Fruit fly (Drosophila melanogaster) whole organism, embryonic: ENCODE data around the gene CAH1.

Experiments
- Antp ChIP-seq: fragments of 200-800 bp; sonication (Bioruptor generic); optimal IDR thresholded peaks from 3 replicates; lab custom pipeline; 2016; ENCODE audit warnings: missing biosample characterization, missing genetic modification characterization
- CG10462 ChIP-seq: fragments of 200-800 bp; sonication (Bioruptor generic); optimal IDR thresholded peaks from 2 replicates; lab custom pipeline; 2016; ENCODE audit warnings: missing biosample characterization, missing genetic modification characterization
- CG10543 ChIP-seq: fragments of 200-800 bp; sonication (Bioruptor generic); optimal IDR thresholded peaks from 3 replicates; lab custom pipeline; 2017; ENCODE audit warnings: missing biosample characterization, mild to moderate bottlenecking, missing genetic modification characterization, moderate library complexity
- CG11504 ChIP-seq: fragments of 200-800 bp; sonication (Bioruptor generic); optimal IDR thresholded peaks from 3 replicates; lab custom pipeline; 2019; ENCODE audit warnings: missing biosample characterization, mild to moderate bottlenecking, missing genetic modification characterization, moderate library complexity
- CG13894 ChIP-seq: fragments of 200-800 bp; sonication (Bioruptor generic); optimal IDR thresholded peaks from 3 replicates; lab custom pipeline; 2018; ENCODE audit warnings: missing biosample characterization, mild to moderate bottlenecking, missing genetic modification characterization, moderate library complexity
- CG17328 ChIP-seq: fragments of 200-800 bp; sonication (Bioruptor generic); IDR thresholded peaks from 2 replicates; pipeline ENCODE4 v1.3.6; 2022; ENCODE audit warnings: missing biosample characterization, missing genetic modification characterization
- CG17612 ChIP-seq: fragments of 200-800 bp; sonication (Bioruptor generic); IDR thresholded peaks from 2 replicates; pipeline ENCODE4 v1.3.6; 2022; ENCODE audit warnings: missing biosample characterization, missing genetic modification characterization
- CG1832 ChIP-seq: fragments of 200-800 bp; sonication (Bioruptor generic); optimal IDR thresholded peaks from 2 replicates; lab custom pipeline; 2017; ENCODE audit warnings: missing biosample characterization, mild to moderate bottlenecking, missing genetic modification characterization, inconsistent platforms
- CG18476 ChIP-seq: fragments of 200-800 bp; sonication (Bioruptor generic); optimal IDR thresholded peaks from 2 replicates; lab custom pipeline; 2016; ENCODE audit warnings: missing biosample characterization, mild to moderate bottlenecking, missing genetic modification characterization
- CG2116 ChIP-seq: fragments of 200-800 bp; sonication (Bioruptor generic); optimal IDR thresholded peaks from 3 replicates; lab custom pipeline; 2018; ENCODE audit warnings: missing biosample characterization, mild to moderate bottlenecking, missing genetic modification characterization
- CG43689 ChIP-seq: fragments of 200-800 bp; sonication (Bioruptor generic); IDR thresholded peaks from 2 replicates; pipeline ENCODE4 v1.3.6; 2022; ENCODE audit warnings: missing biosample characterization, missing genetic modification characterization
- CG5180 ChIP-seq: fragments of 200-800 bp; sonication (Bioruptor generic); optimal IDR thresholded peaks from 3 replicates; lab custom pipeline; 2017; ENCODE audit warnings: missing biosample characterization, missing genetic modification characterization, mild to moderate bottlenecking, moderate library complexity, missing genetic modification reagents
- CG6254 ChIP-seq: fragments of 200-800 bp; sonication (Bioruptor generic); optimal IDR thresholded peaks from 3 replicates; lab custom pipeline; 2017; ENCODE audit warnings: mild to moderate bottlenecking, missing biosample characterization, missing genetic modification reagents, missing genetic modification characterization
- CG6791 ChIP-seq: fragments of 200-800 bp; sonication (Bioruptor generic); IDR thresholded peaks from 3 replicates; pipeline ENCODE4 v1.3.6; 2022; ENCODE audit warnings: missing biosample characterization, missing genetic modification characterization; ENCODE audit not compliant: partially characterized antibody
- CG7987 ChIP-seq: fragments of 200-800 bp; sonication (Bioruptor generic); optimal IDR thresholded peaks from 2 replicates; lab custom pipeline; 2018; ENCODE audit warnings: missing biosample characterization, mild to moderate bottlenecking, missing genetic modification characterization, moderate library complexity
- CG9215 ChIP-seq: fragments of 200-800 bp; sonication (Bioruptor generic); IDR thresholded peaks from 2 replicates; pipeline ENCODE4 v1.3.6; 2022; ENCODE audit warnings: missing biosample characterization, missing genetic modification characterization
- CG9932 ChIP-seq: fragments of 200-800 bp; sonication (Bioruptor generic); IDR thresholded peaks from 2 replicates; pipeline ENCODE4 v1.3.6; 2022; ENCODE audit warnings: missing biosample characterization, missing genetic modification characterization
- Chrac-16 ChIP-seq: fragments of 200-800 bp; sonication (Bioruptor generic); optimal IDR thresholded peaks from 3 replicates; lab custom pipeline; 2016; ENCODE audit warnings: missing biosample characterization, missing genetic modification characterization
- Dad ChIP-seq: fragments of 200-800 bp; sonication (Bioruptor generic); optimal IDR thresholded peaks from 3 replicates; lab custom pipeline; 2016; ENCODE audit warnings: missing biosample characterization, missing genetic modification characterization
- Eip74EF ChIP-seq, 2 experiments: fragments of 200-800 bp in 1 of 2; fragments of >200 bp in 1 of 2; sonication (Bioruptor generic) in 1 of 2; optimal IDR thresholded peaks; 2 replicates each; lab custom pipeline; 2017 to 2019; ENCODE audit warnings: missing biosample characterization in 2 of 2, missing genetic modification characterization in 2 of 2, mild to moderate bottlenecking in 1 of 2, moderate library complexity in 1 of 2
- Hmx ChIP-seq: fragments of 200-800 bp; sonication (Bioruptor generic); optimal IDR thresholded peaks from 2 replicates; lab custom pipeline; 2016; ENCODE audit warnings: missing biosample characterization, missing genetic modification characterization
- Lhr ChIP-seq: fragments of 200-800 bp; sonication (Bioruptor generic); optimal IDR thresholded peaks from 3 replicates; lab custom pipeline; 2017; ENCODE audit warnings: mild to moderate bottlenecking, missing biosample characterization, missing genetic modification reagents, missing genetic modification characterization
- Nf-YA ChIP-seq: fragments of 200-800 bp; sonication (Bioruptor generic); IDR thresholded peaks from 2 replicates; pipeline ENCODE4 v1.3.6; 2022; ENCODE audit warnings: missing biosample characterization, missing genetic modification characterization
- Optix ChIP-seq: fragments of 200-800 bp; sonication (Bioruptor generic); IDR thresholded peaks from 3 replicates; pipeline ENCODE4 v1.3.6; 2022; ENCODE audit warnings: missing biosample characterization, missing genetic modification characterization
- Poxn ChIP-seq: fragments of 200-800 bp; sonication (Bioruptor generic); IDR thresholded peaks from 2 replicates; pipeline ENCODE4 v1.3.6; 2022; ENCODE audit warnings: missing biosample characterization, missing genetic modification characterization
- Side ChIP-seq: fragments of 200-800 bp; sonication (Bioruptor generic); optimal IDR thresholded peaks from 2 replicates; lab custom pipeline; 2016; ENCODE audit warnings: missing biosample characterization, missing genetic modification characterization
- Sox100B ChIP-seq: fragments of 200-800 bp; sonication (Bioruptor generic); optimal IDR thresholded peaks from 3 replicates; lab custom pipeline; 2018; ENCODE audit warnings: missing biosample characterization, mild to moderate bottlenecking, missing genetic modification characterization
- Vsx1 ChIP-seq: fragments of 200-800 bp; sonication (Bioruptor generic); optimal IDR thresholded peaks from 2 replicates; lab custom pipeline; 2017; ENCODE audit warnings: missing biosample characterization, mild to moderate bottlenecking, missing genetic modification characterization, missing genetic modification reagents
- Xbp1 ChIP-seq: fragments of 200-800 bp; sonication (Bioruptor generic); optimal IDR thresholded peaks from 3 replicates; lab custom pipeline; 2016; ENCODE audit warnings: missing biosample characterization, mild to moderate bottlenecking, missing genetic modification characterization
- YL-1 ChIP-seq: fragments of 200-800 bp; sonication (Bioruptor generic); optimal IDR thresholded peaks from 3 replicates; lab custom pipeline; 2017; ENCODE audit warnings: missing biosample characterization, mild to moderate bottlenecking, missing genetic modification characterization
- ase ChIP-seq: fragments of 200-800 bp; sonication (Bioruptor generic); IDR thresholded peaks from 3 replicates; pipeline ENCODE4 v1.3.6; 2022; ENCODE audit warnings: missing biosample characterization, missing genetic modification characterization
- br ChIP-seq: fragments of >200 bp; optimal IDR thresholded peaks from 2 replicates; lab custom pipeline; 2017
- ci ChIP-seq: fragments of 200-800 bp; sonication (Bioruptor generic); IDR thresholded peaks from 3 replicates; pipeline ENCODE4 v1.3.6; 2022; ENCODE audit warnings: missing biosample characterization, missing genetic modification characterization
- croc ChIP-seq: fragments of 200-800 bp; sonication (Bioruptor generic); conservative IDR thresholded peaks from 3 replicates; pipeline ENCODE4 v1.3.6; 2022; ENCODE audit warnings: missing biosample characterization, missing genetic modification characterization
- dm ChIP-seq: fragments of 200-800 bp; sonication (Bioruptor generic); optimal IDR thresholded peaks from 3 replicates; lab custom pipeline; 2016; ENCODE audit warnings: missing biosample characterization, missing genetic modification characterization
- fd96Cb ChIP-seq: fragments of 200-800 bp; sonication (Bioruptor generic); optimal IDR thresholded peaks from 2 replicates; lab custom pipeline; 2018; ENCODE audit warnings: missing biosample characterization, mild to moderate bottlenecking, missing genetic modification characterization, moderate library complexity
- fu2 ChIP-seq: fragments of 200-800 bp; sonication (Bioruptor generic); optimal IDR thresholded peaks from 2 replicates; lab custom pipeline; 2016; ENCODE audit warnings: missing biosample characterization, missing genetic modification characterization
- gce ChIP-seq: fragments of 200-800 bp; sonication (Bioruptor generic); IDR thresholded peaks from 3 replicates; pipeline ENCODE4 v1.3.6; 2022; ENCODE audit warnings: missing biosample characterization, missing genetic modification characterization
- gcm ChIP-seq: fragments of 200-800 bp; sonication (Bioruptor generic); optimal IDR thresholded peaks from 2 replicates; lab custom pipeline; 2019; ENCODE audit warnings: missing biosample characterization, mild to moderate bottlenecking, missing genetic modification characterization, moderate library complexity
- gcm2 ChIP-seq: fragments of 200-800 bp; sonication (Bioruptor generic); optimal IDR thresholded peaks from 2 replicates; lab custom pipeline; 2016; ENCODE audit warnings: missing biosample characterization, missing genetic modification characterization
- gro ChIP-seq: fragments of 200-800 bp; sonication (Bioruptor generic); optimal IDR thresholded peaks from 2 replicates; lab custom pipeline; 2016; ENCODE audit warnings: missing biosample characterization, missing genetic modification characterization
- hb ChIP-seq: fragments of 200-800 bp; sonication (Bioruptor generic); IDR thresholded peaks from 3 replicates; pipeline ENCODE4 v1.3.6; 2022; ENCODE audit warnings: missing biosample characterization, missing genetic modification characterization; ENCODE audit not compliant: partially characterized antibody
- klu ChIP-seq: fragments of 200-800 bp; sonication (Bioruptor generic); IDR thresholded peaks from 2 replicates; pipeline ENCODE4 v1.3.6; 2022; ENCODE audit warnings: missing biosample characterization, missing genetic modification characterization
- kni ChIP-seq: fragments of 200-800 bp; sonication (Bioruptor generic); optimal IDR thresholded peaks from 3 replicates; lab custom pipeline; 2017; ENCODE audit warnings: mild to moderate bottlenecking, missing biosample characterization, missing genetic modification reagents, missing genetic modification characterization
- lab ChIP-seq: fragments of 200-800 bp; sonication (Bioruptor generic); optimal IDR thresholded peaks from 3 replicates; lab custom pipeline; 2017; ENCODE audit warnings: missing biosample characterization, missing genetic modification characterization, mild to moderate bottlenecking, moderate library complexity, missing genetic modification reagents
- lilli ChIP-seq: fragments of 200-800 bp; sonication (Bioruptor generic); optimal IDR thresholded peaks from 3 replicates; lab custom pipeline; 2016; ENCODE audit warnings: missing biosample characterization, missing genetic modification characterization
- lola ChIP-seq, 3 experiments: fragments of >200 bp in 2 of 3; fragments of 200-800 bp in 1 of 3; sonication (Bioruptor generic) in 1 of 3; optimal IDR thresholded peaks; 2 replicates each; lab custom pipeline; 2017 to 2019; ENCODE audit warnings: missing biosample characterization in 3 of 3, missing genetic modification characterization in 3 of 3, mild to moderate bottlenecking in 1 of 3, moderate library complexity in 1 of 3
- luna ChIP-seq: fragments of 200-800 bp; sonication (Bioruptor generic); optimal IDR thresholded peaks from 2 replicates; lab custom pipeline; 2016; ENCODE audit warnings: missing biosample characterization, missing genetic modification characterization
- nmo ChIP-seq: fragments of 200-800 bp; sonication (Bioruptor generic); optimal IDR thresholded peaks from 2 replicates; lab custom pipeline; 2018; ENCODE audit warnings: missing biosample characterization, mild to moderate bottlenecking, missing genetic modification characterization, moderate library complexity
- slbo ChIP-seq: fragments of 200-800 bp; sonication (Bioruptor generic); IDR thresholded peaks from 2 replicates; pipeline ENCODE4 v1.3.6; 2022; ENCODE audit warnings: missing biosample characterization, missing genetic modification characterization

The CAH1 gene

dm6 chr2L:13839744-13840151 lies 36.3 kb downstream of the CAH1 start (continued):
- peak; percentile 73 for TF ChIP-seq lab (GFP tag; lab: Kevin White, UChicago)
- peak; percentile 69 for TF ChIP-seq croc (GFP tag; lab: Robert Waterston, UW)
- peak; percentile 48; the same call in 1 of the 2 replicates for TF ChIP-seq CG43689 (GFP tag; lab: Robert Waterston, UW)
- TF ChIP-seq luna = no peak
- TF ChIP-seq lola (GFP tag; optimal IDR thresholded peaks at IDR 0.05; lab: Kevin White, UChicago) = peak in 1 of 3 experiments; percentile 79
- no peak for TF ChIP-seq CG13894 (tag; lab: Kevin White, UChicago)
- TF ChIP-seq CG1832 = no peak
- peak; percentile 37; the same call in 1 of the 2 replicates for TF ChIP-seq CG17612
- TF ChIP-seq CG9932 (GFP tag; lab: Robert Waterston, UW) = peak; percentile 58; the same call in 1 of the 2 replicates
- no peak for TF ChIP-seq hb (GFP tag; lab: Robert Waterston, UW)
- peak; percentile 62 for TF ChIP-seq CG10462 (GFP tag; lab: Kevin White, UChicago)
- peak; percentile 74 for TF ChIP-seq klu
- no peak; the same call in 2 of the 3 replicates for TF ChIP-seq Optix
- TF ChIP-seq CG6254 (GFP tag; lab: Kevin White, UChicago) = peak; percentile 83
- TF ChIP-seq ase = peak; percentile 53; the same call in 1 of the 3 replicates
- peak; percentile 63 for TF ChIP-seq Lhr
- TF ChIP-seq dm (GFP tag; lab: Kevin White, UChicago) = peak; percentile 39
- peak; percentile 15 for TF ChIP-seq gro (GFP tag; lab: Kevin White, UChicago)
- peak; percentile 61 for TF ChIP-seq Vsx1 (GFP tag; lab: Kevin White, UChicago)
- peak; percentile 78 for TF ChIP-seq lilli (GFP tag; lab: Kevin White, UChicago)
- TF ChIP-seq Side (GFP tag; lab: Kevin White, UChicago) = peak; percentile 57
- TF ChIP-seq nmo (GFP tag; lab: Kevin White, UChicago) = peak; percentile 96
- TF ChIP-seq CG7987 (GFP tag; lab: Kevin White, UChicago) = no peak
- TF ChIP-seq slbo (GFP tag; lab: Robert Waterston, UW) = peak; percentile 80
- TF ChIP-seq CG17328 (GFP tag; lab: Robert Waterston, UW) = peak; percentile 79
- peak; percentile 70 for TF ChIP-seq Nf-YA (GFP tag; lab: Robert Waterston, UW)
- peak; percentile 65 for TF ChIP-seq Antp
- peak; percentile 67 for TF ChIP-seq Chrac-16
- TF ChIP-seq YL-1 (GFP tag; lab: Kevin White, UChicago) = peak; percentile 41
- TF ChIP-seq CG6791 = no peak
- TF ChIP-seq CG10543 (GFP tag; lab: Kevin White, UChicago) = no peak
- peak; percentile 83 for TF ChIP-seq fd96Cb (tag; lab: Kevin White, UChicago)
- TF ChIP-seq CG11504 (tag; lab: Kevin White, UChicago) = peak; percentile 95
- peak; percentile 63 for TF ChIP-seq CG18476 (GFP tag; lab: Kevin White, UChicago)
- TF ChIP-seq Sox100B (GFP tag; lab: Kevin White, UChicago) = peak; percentile 85
- peak; percentile 33; the same call in 1 of the 2 replicates for TF ChIP-seq Poxn (GFP tag; lab: Robert Waterston, UW)
- TF ChIP-seq gce (GFP tag; lab: Robert Waterston, UW) = peak; percentile 53; the same call in 1 of the 3 replicates
- TF ChIP-seq ci = peak; percentile 78
- TF ChIP-seq Hmx = peak; percentile 66
- TF ChIP-seq kni (GFP tag; lab: Kevin White, UChicago) = no peak
- peak; percentile 46 for TF ChIP-seq CG2116 (GFP tag; lab: Kevin White, UChicago)
- peak; percentile 67 for TF ChIP-seq gcm (GFP tag; lab: Kevin White, UChicago)
- TF ChIP-seq Xbp1 = peak; percentile 90
- peak in 1 of 2 experiments; percentile 93 for TF ChIP-seq Eip74EF (GFP tag; optimal IDR thresholded peaks at IDR 0.05; lab: Kevin White, UChicago)
- TF ChIP-seq gcm2 = peak; percentile 40
- no peak; the same call in 1 of the 2 replicates for TF ChIP-seq CG9215 (GFP tag; lab: Robert Waterston, UW)
- TF ChIP-seq CG5180 (GFP tag; lab: Kevin White, UChicago) = peak; percentile 59
- peak; percentile 62 for TF ChIP-seq Dad (GFP tag; lab: Kevin White, UChicago)
- TF ChIP-seq br = no peak
- peak; percentile 37 for TF ChIP-seq fu2 (GFP tag; lab: Kevin White, UChicago)
